In the genomic region with DNA sequence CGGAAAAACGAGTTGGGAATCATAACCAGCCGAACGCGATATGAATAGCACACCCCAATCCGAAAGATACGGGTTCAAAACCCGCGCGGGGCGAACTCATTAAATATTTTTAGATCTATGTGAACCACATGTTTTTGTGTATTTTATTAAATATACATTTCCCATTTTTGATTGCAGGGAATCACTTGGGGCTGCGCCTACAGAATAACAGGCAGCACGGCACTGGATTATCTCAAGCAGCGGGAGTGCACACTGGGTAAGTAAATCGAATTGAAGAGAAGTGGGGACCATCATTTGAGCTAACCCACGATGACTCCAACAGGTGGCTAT, we compare ENCODE assay signal across 4 fruit fly cellular contexts.
A peak's percentile ranks its signal among the peaks of the same experiment; 100 is the strongest.
TF ChIP-seq lines count a peak whose summit lies in the region.

No protein-coding gene starts in this region.

- no peak for TF ChIP-seq CTCF in whole organism, embryonic (GFP tag; optimal IDR thresholded peaks at IDR 0.05; lab: Kevin White, UChicago)

TF ChIP-seq in whole organism, embryonic, 481 proteins besides CTCF, POLR2A, EP300 and RAD21:
- peak; percentile 53 for TF ChIP-seq Med (GFP tag; lab: Kevin White, UChicago)
- TF ChIP-seq hbn (GFP tag; IDR thresholded peaks at IDR 0.05; lab: Robert Waterston, UW; ENCODE audit: partially characterized antibody) = 0 out of 2 replicates have a peak, but pooled peaks have one; percentile 3
- 0 out of 2 replicates have a peak, but pooled peaks have one; percentile 3 for TF ChIP-seq Drgx (GFP tag; IDR thresholded peaks at IDR 0.05; lab: Robert Waterston, UW)
- TF ChIP-seq Dll (GFP tag; IDR thresholded peaks at IDR 0.05; lab: Robert Waterston, UW; ENCODE audit: partially characterized antibody) = 0 out of 4 replicates have a peak, but pooled peaks have one; percentile 1
- TF ChIP-seq ken (GFP tag; IDR thresholded peaks at IDR 0.05; lab: Robert Waterston, UW) = no peak
- TF ChIP-seq CG17612 (GFP tag; IDR thresholded peaks at IDR 0.05; lab: Robert Waterston, UW) = no peak
- peak; percentile 63 for TF ChIP-seq kah (GFP tag; optimal IDR thresholded peaks at IDR 0.05; lab: Kevin White, UChicago)

TF ChIP-seq in whole organism, prepupa, 60 proteins besides CTCF, POLR2A, EP300 and RAD21:
- TF ChIP-seq svp (GFP tag; lab: Kevin White, UChicago) (peak; percentile 74), Sox15 (GFP tag; optimal IDR thresholded peaks at IDR 0.05; lab: Kevin White, UChicago) (no peak)
TF ChIP-seq in whole organism, prepupa: peak in this region for 1.

TF ChIP-seq in whole organism, pupa, 21 proteins besides CTCF, POLR2A, EP300 and RAD21:
- TF ChIP-seq EcR (GFP tag; optimal IDR thresholded peaks at IDR 0.05; lab: Kevin White, UChicago) (peak; percentile 18), CG4496 (GFP tag; IDR thresholded peaks at IDR 0.05; lab: Robert Waterston, UW) (no peak)

TF ChIP-seq in whole organism, wandering third instar larva, 38 proteins besides CTCF, POLR2A, EP300 and RAD21:
- TF ChIP-seq fru (GFP tag; optimal IDR thresholded peaks at IDR 0.05; lab: Kevin White, UChicago) = no peak
- TF ChIP-seq Vsx2 (GFP tag; optimal IDR thresholded peaks at IDR 0.05; lab: Kevin White, UChicago; ENCODE audit: partially characterized antibody) = no peak
- TF ChIP-seq foxo (GFP tag; optimal IDR thresholded peaks at IDR 0.05; lab: Kevin White, UChicago) = no peak
- TF ChIP-seq N (GFP tag; optimal IDR thresholded peaks at IDR 0.05; lab: Kevin White, UChicago) = no peak
- TF ChIP-seq Rel (GFP tag; optimal IDR thresholded peaks at IDR 0.05; lab: Kevin White, UChicago) = no peak
- TF ChIP-seq Rel (tag; optimal IDR thresholded peaks at IDR 0.05; lab: Kevin White, UChicago) = peak; percentile 97
- TF ChIP-seq Jra (GFP tag; optimal IDR thresholded peaks at IDR 0.05; lab: Kevin White, UChicago) = no peak
- no peak for TF ChIP-seq Sp1 (GFP tag; optimal IDR thresholded peaks at IDR 0.05; lab: Kevin White, UChicago)
